Fruit fly (Drosophila melanogaster): ENCODE results near the gene CG32333.

- TF ChIP-seq toe (GFP tag; optimal IDR thresholded peaks at IDR 0.05) (no peak), CG5204 (GFP tag; optimal IDR thresholded peaks at IDR 0.05) (no peak), Clk (GFP tag; optimal IDR thresholded peaks at IDR 0.05) (no peak), Crg-1 (GFP tag; optimal IDR thresholded peaks at IDR 0.05) (no peak), CG14711 (tag; optimal IDR thresholded peaks at IDR 0.05) (no peak), CG7101 (tag; optimal IDR thresholded peaks at IDR 0.05) (no peak), cnc (optimal IDR thresholded peaks at IDR 0.05) (peak in 1 of 2 experiments; percentile 27), Hr96 (GFP tag; optimal IDR thresholded peaks at IDR 0.05) (no peak), CG12768 (GFP tag; optimal IDR thresholded peaks at IDR 0.05) (no peak)
Measured at dm6 chr3L:1322159-1322558, 46.4 kb downstream of the CG32333 start.

Measured in whole organism, adult.